Fruit fly (Drosophila melanogaster) whole organism, pupa: ENCODE data around the gene CG43843.

ENCODE experiments used
- CG4496 ChIP-seq: fragments of 200-800 bp; sonication (Bioruptor generic); IDR thresholded peaks from 3 replicates; pipeline ENCODE4 v1.3.6; 2022; ENCODE audit warnings: missing biosample characterization, missing genetic modification characterization
- Ets98B ChIP-seq: fragments of 200-800 bp; sonication (Bioruptor generic); IDR thresholded peaks from 2 replicates; pipeline ENCODE4 v1.3.6; 2022; ENCODE audit warnings: missing biosample characterization, missing genetic modification characterization

DNA sequence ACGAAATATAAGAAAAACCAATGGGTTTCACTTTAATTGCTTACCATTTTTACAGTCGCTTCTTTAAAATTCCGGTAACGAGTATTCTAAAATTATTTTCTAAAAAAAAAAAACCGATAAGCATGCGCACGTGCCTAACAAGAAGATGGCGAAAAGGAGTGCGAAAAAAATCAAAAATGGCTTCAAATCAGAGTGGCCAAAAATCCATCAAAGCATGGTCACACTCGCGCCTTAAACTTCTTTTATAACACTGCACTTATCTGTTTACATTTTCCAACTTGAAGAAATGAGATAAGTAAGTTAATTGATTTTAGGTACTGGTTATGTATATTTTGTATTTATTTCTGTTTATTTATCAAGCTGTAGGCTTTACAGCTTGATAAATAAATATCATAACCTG is at the start of gene CG43843:
- no peak for TF ChIP-seq Ets98B (GFP tag; lab: Robert Waterston, UW)
- no peak for TF ChIP-seq CG4496 (GFP tag; lab: Robert Waterston, UW)
